Fruit fly (Drosophila melanogaster): ENCODE measurements around the gene CG3225.

The CG3225 gene

dm6 chr2L:4847191-4847853 lies 29.3 kb upstream of the CG3225 start, which contains the start of the genes mxt and CG11927 (continued):
- no peak for TF ChIP-seq lmd (GFP tag; IDR thresholded peaks at IDR 0.05)
- no peak for TF ChIP-seq pb (GFP tag; optimal IDR thresholded peaks at IDR 0.05)
- no peak for TF ChIP-seq Atf-2 (GFP tag; optimal IDR thresholded peaks at IDR 0.05)
- no peak for TF ChIP-seq ftz-f1 (GFP tag; optimal IDR thresholded peaks at IDR 0.05)
- no peak for TF ChIP-seq bcd (GFP tag; optimal IDR thresholded peaks at IDR 0.05)
- peak; percentile 61 for TF ChIP-seq CG32532 (GFP tag; IDR thresholded peaks at IDR 0.05)
- TF ChIP-seq eve (GFP tag; optimal IDR thresholded peaks at IDR 0.05) = no peak
- no peak for TF ChIP-seq E2f1 (GFP tag; IDR thresholded peaks at IDR 0.05)
- TF ChIP-seq mirr (GFP tag; optimal IDR thresholded peaks at IDR 0.05) = no peak
- peak; percentile 76; the same call in 2 of the 3 replicates for TF ChIP-seq HLH4C (GFP tag; IDR thresholded peaks at IDR 0.05; ENCODE audit: partially characterized antibody)
- TF ChIP-seq Dfd (GFP tag; optimal IDR thresholded peaks at IDR 0.05) = no peak
- TF ChIP-seq hth (optimal IDR thresholded peaks at IDR 0.05) = no peak
- no peak for TF ChIP-seq gsb (GFP tag; IDR thresholded peaks at IDR 0.05)
- TF ChIP-seq D19B (GFP tag; optimal IDR thresholded peaks at IDR 0.05) = no peak
- no peak for TF ChIP-seq CG7745 (tag; optimal IDR thresholded peaks at IDR 0.05)
- peak; percentile 12 for TF ChIP-seq Fer2 (tag; optimal IDR thresholded peaks at IDR 0.05)
- TF ChIP-seq croc (GFP tag; conservative IDR thresholded peaks at IDR 0.05) = no peak
- TF ChIP-seq CG10543 (GFP tag; optimal IDR thresholded peaks at IDR 0.05) = peak; percentile 56
- no peak for TF ChIP-seq Sox102F (GFP tag; optimal IDR thresholded peaks at IDR 0.05)
- TF ChIP-seq NC2β (GFP tag; optimal IDR thresholded peaks at IDR 0.05) = no peak
- no peak for TF ChIP-seq ems (GFP tag; optimal IDR thresholded peaks at IDR 0.05)
- no peak for TF ChIP-seq crc (GFP tag; optimal IDR thresholded peaks at IDR 0.05)
- TF ChIP-seq btn (GFP tag; optimal IDR thresholded peaks at IDR 0.05) = no peak
- TF ChIP-seq fru (optimal IDR thresholded peaks at IDR 0.05) = no peak
- no peak for TF ChIP-seq run (tag; optimal IDR thresholded peaks at IDR 0.05)
- peak; percentile 44 for TF ChIP-seq Myb (GFP tag; optimal IDR thresholded peaks at IDR 0.05)
- peak; percentile 61 for TF ChIP-seq CG17802 (tag; optimal IDR thresholded peaks at IDR 0.05)
- no peak for TF ChIP-seq sr (GFP tag; IDR thresholded peaks at IDR 0.05)
- TF ChIP-seq pho (GFP tag; optimal IDR thresholded peaks at IDR 0.05) = peak; percentile 45
- TF ChIP-seq Poxn (GFP tag; IDR thresholded peaks at IDR 0.05) = no peak
- no peak for TF ChIP-seq CG16779 (GFP tag; IDR thresholded peaks at IDR 0.05)
- TF ChIP-seq tll (GFP tag; optimal IDR thresholded peaks at IDR 0.05) = no peak
- TF ChIP-seq dmrt11E (tag; optimal IDR thresholded peaks at IDR 0.05) = peak; percentile 29
- no peak for TF ChIP-seq danr (GFP tag; IDR thresholded peaks at IDR 0.05)
- TF ChIP-seq CG6254 (GFP tag; optimal IDR thresholded peaks at IDR 0.05) = no peak
- no peak for TF ChIP-seq HLH3B (GFP tag; IDR thresholded peaks at IDR 0.05)
- no peak for TF ChIP-seq CG10321 (GFP tag; IDR thresholded peaks at IDR 0.05)
- TF ChIP-seq CG10431 (GFP tag; optimal IDR thresholded peaks at IDR 0.05) = no peak
- peak; percentile 22 for TF ChIP-seq B-H2 (GFP tag; optimal IDR thresholded peaks at IDR 0.05)
- peak; percentile 82 for TF ChIP-seq CG6791 (GFP tag; IDR thresholded peaks at IDR 0.05; ENCODE audit: partially characterized antibody)
- TF ChIP-seq CG2678 (tag; optimal IDR thresholded peaks at IDR 0.05) = no peak
- no peak for TF ChIP-seq CG10462 (GFP tag; optimal IDR thresholded peaks at IDR 0.05)
- TF ChIP-seq jumu (GFP tag; optimal IDR thresholded peaks at IDR 0.05) = no peak
- TF ChIP-seq Mad (GFP tag; optimal IDR thresholded peaks at IDR 0.05) = peak; percentile 31
- no peak for TF ChIP-seq ERR (GFP tag; optimal IDR thresholded peaks at IDR 0.05)
- no peak for TF ChIP-seq repo (GFP tag; optimal IDR thresholded peaks at IDR 0.05)
- peak; percentile 76 for TF ChIP-seq CG30403 (GFP tag; optimal IDR thresholded peaks at IDR 0.05)
- TF ChIP-seq CG4854 (GFP tag; optimal IDR thresholded peaks at IDR 0.05) = no peak
- TF ChIP-seq CG18619 (GFP tag; optimal IDR thresholded peaks at IDR 0.05) = peak; percentile 38
- no peak for TF ChIP-seq grn (GFP tag; optimal IDR thresholded peaks at IDR 0.05)
- TF ChIP-seq CG7271 (tag; optimal IDR thresholded peaks at IDR 0.05) = no peak
- TF ChIP-seq en (GFP tag; optimal IDR thresholded peaks at IDR 0.05) = no peak

Data from whole organism, embryonic.